Worm (Caenorhabditis elegans): ENCODE measurements around the gene flcn-1.

DNA sequence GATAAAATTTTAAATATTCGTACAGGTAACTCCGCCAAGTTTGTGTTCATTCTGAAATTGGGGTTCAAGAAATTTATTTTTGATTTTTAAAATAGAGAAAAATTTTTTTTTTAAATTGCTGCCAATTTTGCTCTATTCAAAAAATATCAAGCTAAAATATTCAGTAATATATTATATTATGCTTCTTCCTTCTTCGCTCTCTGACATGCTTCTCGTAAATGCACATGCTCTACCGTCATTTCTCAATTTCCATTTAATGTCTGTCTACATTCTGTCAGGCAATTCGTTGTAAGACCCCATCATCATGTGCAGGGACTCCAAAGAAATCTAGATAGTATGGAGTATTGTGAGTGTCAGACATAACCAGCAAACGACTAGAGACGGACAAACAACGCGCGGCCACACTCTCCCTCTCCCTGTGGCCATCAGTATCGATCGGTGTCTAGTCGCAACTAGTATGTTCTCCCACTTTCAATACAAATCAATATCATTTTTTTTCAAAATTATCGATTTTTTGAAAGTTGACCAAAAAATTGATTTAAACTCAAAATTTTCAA is 22.8 kb downstream of the flcn-1 start, which contains the start of the genes malt-1 and ceh-38:
- TF ChIP-seq syd-9 (tag; optimal IDR thresholded peaks at IDR 0.05) (no peak), ttx-3 (tag; optimal IDR thresholded peaks at IDR 0.05) (no peak), unc-55 (GFP tag; optimal IDR thresholded peaks at IDR 0.05) (peak; percentile 82), ceh-14 (tag; optimal IDR thresholded peaks at IDR 0.05) (peak; percentile 36), K02D7.2 (tag; optimal IDR thresholded peaks at IDR 0.05) (no peak)

All from whole organism, late embryonic.